Worm (Caenorhabditis elegans) whole organism, L3 larva: ENCODE results near the gene pen-2.
A peak's percentile ranks its signal among the peaks of the same experiment; 100 is the strongest.

Experiments used
- ZK546.5 ChIP-seq: sonication (generic microtip); optimal IDR thresholded peaks from 2 replicates; lab custom pipeline; 2017; ENCODE audit warnings: missing biosample characterization, missing genetic modification characterization
- aly-2 ChIP-seq: fragments of 150-350 bp; optimal IDR thresholded peaks from 2 replicates; lab custom pipeline; 2014; ENCODE audit warnings: missing biosample characterization, missing genetic modification characterization
- ama-1 ChIP-seq: fragments of 150-350 bp; optimal IDR thresholded peaks from 2 replicates; lab custom pipeline; 2018
- ceh-28 ChIP-seq: fragments of 150-350 bp; optimal IDR thresholded peaks from 2 replicates; lab custom pipeline; 2014; ENCODE audit warnings: missing biosample characterization, missing genetic modification reagents, missing genetic modification characterization
- ceh-9 ChIP-seq: sonication (generic microtip); optimal IDR thresholded peaks from 2 replicates; lab custom pipeline; 2018; ENCODE audit warnings: missing biosample characterization, missing genetic modification characterization
- daf-12 ChIP-seq: fragments of 150-350 bp; optimal IDR thresholded peaks from 2 replicates; lab custom pipeline; 2014; ENCODE audit warnings: missing biosample characterization, missing genetic modification reagents, missing genetic modification characterization
- egl-5 ChIP-seq: fragments of 150-350 bp; optimal IDR thresholded peaks from 2 replicates; lab custom pipeline; 2017; ENCODE audit warnings: missing biosample characterization, missing genetic modification reagents, missing genetic modification characterization, inconsistent platforms
- elt-2 ChIP-seq: sonication (generic microtip); optimal IDR thresholded peaks from 2 replicates; lab custom pipeline; 2016; ENCODE audit warnings: missing genetic modification reagents, mild to moderate bottlenecking, missing genetic modification characterization, missing compliant biosample characterization
- elt-3 ChIP-seq, 3 experiments: fragments of 150-350 bp in 1 of 3; sonication (generic microtip) in 2 of 3; optimal IDR thresholded peaks; 2 replicates in 2 of 3; 4 replicates in 1 of 3; lab custom pipeline; 2014 to 2017; ENCODE audit warnings: missing biosample characterization in 3 of 3, missing genetic modification characterization in 3 of 3
- eor-1 ChIP-seq, 2 experiments: fragments of 150-350 bp; optimal IDR thresholded peaks; 2 replicates each; lab custom pipeline; 2014 to 2018; ENCODE audit warnings: missing biosample characterization in 2 of 2, missing genetic modification characterization in 2 of 2
- fkh-10 ChIP-seq: sonication (generic microtip); optimal IDR thresholded peaks from 2 replicates; lab custom pipeline; 2017; ENCODE audit warnings: missing biosample characterization, missing genetic modification reagents, missing genetic modification characterization
- fkh-2 ChIP-seq: fragments of 150-350 bp; optimal IDR thresholded peaks from 2 replicates; lab custom pipeline; 2014; ENCODE audit warnings: missing biosample characterization, missing genetic modification reagents, missing genetic modification characterization
- fos-1 ChIP-seq: fragments of 150-350 bp; optimal IDR thresholded peaks from 2 replicates; lab custom pipeline; 2014; ENCODE audit warnings: missing biosample characterization, missing genetic modification characterization
- hmg-11 ChIP-seq: sonication (generic microtip); optimal IDR thresholded peaks from 2 replicates; lab custom pipeline; 2016; ENCODE audit warnings: missing genetic modification characterization, missing compliant biosample characterization
- jun-1 ChIP-seq: fragments of 150-350 bp; optimal IDR thresholded peaks from 2 replicates; lab custom pipeline; 2014; ENCODE audit warnings: missing biosample characterization, missing genetic modification reagents, missing genetic modification characterization
- lin-39 ChIP-seq: fragments of 150-350 bp; optimal IDR thresholded peaks from 2 replicates; lab custom pipeline; 2018; ENCODE audit warnings: missing biosample characterization, missing genetic modification reagents, missing genetic modification characterization
- mml-1 ChIP-seq: fragments of 150-350 bp; sonication (generic microtip); optimal IDR thresholded peaks from 3 replicates; lab custom pipeline; 2014; ENCODE audit warnings: missing biosample characterization, missing genetic modification characterization
- nfya-1 ChIP-seq: sonication (generic microtip); optimal IDR thresholded peaks from 2 replicates; lab custom pipeline; 2017; ENCODE audit warnings: missing genetic modification characterization, mild to moderate bottlenecking, missing compliant biosample characterization, antibody characterized with exemption, moderate library complexity; ENCODE audit not compliant: insufficient read depth
- nhr-11 ChIP-seq: fragments of 150-350 bp; optimal IDR thresholded peaks from 2 replicates; lab custom pipeline; 2014; ENCODE audit warnings: missing biosample characterization, missing genetic modification characterization
- nhr-12 ChIP-seq: fragments of 150-350 bp; optimal IDR thresholded peaks from 2 replicates; lab custom pipeline; 2014; ENCODE audit warnings: missing biosample characterization, missing genetic modification characterization
- nhr-23 ChIP-seq: fragments of 150-350 bp; optimal IDR thresholded peaks from 2 replicates; lab custom pipeline; 2014; ENCODE audit warnings: missing biosample characterization, missing genetic modification reagents, missing genetic modification characterization
- nhr-28 ChIP-seq: fragments of 150-350 bp; optimal IDR thresholded peaks from 2 replicates; lab custom pipeline; 2014; ENCODE audit warnings: missing biosample characterization, missing genetic modification characterization
- nhr-67 ChIP-seq: fragments of 150-350 bp; optimal IDR thresholded peaks from 2 replicates; lab custom pipeline; 2014; ENCODE audit warnings: missing biosample characterization, missing genetic modification characterization
- nhr-76 ChIP-seq: fragments of 150-350 bp; sonication (generic microtip); optimal IDR thresholded peaks from 5 replicates; lab custom pipeline; 2014; ENCODE audit warnings: missing biosample characterization, missing genetic modification characterization
- nhr-77 ChIP-seq: fragments of 150-350 bp; optimal IDR thresholded peaks from 2 replicates; lab custom pipeline; 2014; ENCODE audit warnings: missing biosample characterization, missing genetic modification characterization
- pha-4 ChIP-seq: fragments of 150-350 bp; optimal IDR thresholded peaks from 2 replicates; lab custom pipeline; 2014; ENCODE audit warnings: missing biosample characterization, missing genetic modification reagents, missing genetic modification characterization
- pqm-1 ChIP-seq: fragments of 150-350 bp; optimal IDR thresholded peaks from 2 replicates; lab custom pipeline; 2017; ENCODE audit warnings: missing biosample characterization, missing genetic modification characterization, inconsistent platforms
- sea-2 ChIP-seq: fragments of 150-350 bp; sonication (generic microtip); optimal IDR thresholded peaks from 4 replicates; lab custom pipeline; 2014; ENCODE audit warnings: missing biosample characterization, missing genetic modification reagents, missing genetic modification characterization
- snpc-4 ChIP-seq: fragments of 150-350 bp; optimal IDR thresholded peaks from 2 replicates; lab custom pipeline; 2014; ENCODE audit warnings: missing biosample characterization, missing genetic modification characterization
- tbx-2 ChIP-seq: sonication (generic microtip); optimal IDR thresholded peaks from 2 replicates; lab custom pipeline; 2016; ENCODE audit warnings: mild to moderate bottlenecking, missing genetic modification characterization, missing compliant biosample characterization
- unc-39 ChIP-seq: sonication (generic microtip); optimal IDR thresholded peaks from 4 replicates; lab custom pipeline; 2017; ENCODE audit warnings: missing biosample characterization, missing genetic modification characterization
- unc-62 ChIP-seq: fragments of 150-350 bp; sonication (generic microtip); optimal IDR thresholded peaks from 4 replicates; lab custom pipeline; 2014; ENCODE audit warnings: missing biosample characterization, missing genetic modification reagents, missing genetic modification characterization
- zag-1 ChIP-seq: fragments of 150-350 bp; optimal IDR thresholded peaks from 2 replicates; lab custom pipeline; 2014; ENCODE audit warnings: missing biosample characterization, missing genetic modification characterization
- ztf-11 ChIP-seq: fragments of 150-350 bp; optimal IDR thresholded peaks from 2 replicates; lab custom pipeline; 2014; ENCODE audit warnings: missing biosample characterization, missing genetic modification characterization
- ztf-4 ChIP-seq: fragments of 150-350 bp; optimal IDR thresholded peaks from 2 replicates; lab custom pipeline; 2014; ENCODE audit warnings: missing biosample characterization, missing genetic modification characterization

The pen-2 gene

DNA sequence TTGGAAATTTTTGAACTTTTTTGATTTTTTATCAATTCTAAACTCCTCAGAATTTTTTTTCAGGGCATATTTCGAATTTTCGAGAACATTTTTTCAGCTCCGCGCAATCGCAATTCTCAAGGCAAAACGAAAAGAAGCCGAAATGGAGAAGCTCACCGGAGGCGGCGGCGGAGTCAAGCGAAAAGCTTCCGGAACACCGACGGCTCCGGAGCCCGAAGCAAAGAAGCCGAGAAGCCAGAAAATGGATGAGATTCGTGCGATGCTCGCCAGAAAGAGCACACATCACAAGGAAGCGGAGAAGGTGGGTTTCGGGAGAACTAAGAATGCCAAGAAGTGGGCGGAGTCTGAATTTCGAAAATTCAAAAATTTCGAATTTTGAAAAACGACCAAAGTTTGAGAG is 19.0 kb upstream of the pen-2 start:
- no peak for TF ChIP-seq ceh-28 (tag; lab: Kevin White, UChicago)
- no peak for TF ChIP-seq elt-2 (tag; lab: Kevin White, UChicago)
- no peak for TF ChIP-seq nhr-23 (tag; lab: Kevin White, UChicago)
- no peak for TF ChIP-seq nhr-77 (tag; lab: Kevin White, UChicago)
- no peak for TF ChIP-seq ceh-9 (tag; lab: Kevin White, UChicago)
- TF ChIP-seq ztf-11 (tag; lab: Kevin White, UChicago) = no peak
- no peak for TF ChIP-seq tbx-2 (tag; lab: Kevin White, UChicago)

DNA sequence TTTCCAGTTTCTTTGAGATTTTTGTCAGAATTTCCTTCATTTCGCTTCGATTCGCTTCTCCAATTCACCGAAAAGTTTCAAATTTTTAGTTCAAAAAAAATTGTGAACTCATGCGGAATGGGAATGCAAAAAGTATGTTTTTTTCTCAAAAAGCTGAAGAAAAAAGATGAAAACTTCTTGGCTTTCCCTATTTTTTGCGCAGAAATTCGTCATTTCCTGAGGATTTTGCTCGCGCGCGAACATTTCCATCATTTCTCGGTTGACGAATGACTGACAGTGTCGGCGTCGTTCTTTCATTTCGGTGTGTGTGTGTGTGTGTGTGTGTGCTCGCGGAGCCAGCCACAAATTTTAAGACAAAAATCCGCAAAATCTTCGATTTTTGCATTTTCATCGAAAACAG is 10.8 kb upstream of the pen-2 start:
- TF ChIP-seq pqm-1 (tag; lab: Kevin White, UChicago) (no peak), eor-1 (tag; optimal IDR thresholded peaks at IDR 0.05; lab: Kevin White, UChicago) (no peak), nhr-67 (tag; lab: Kevin White, UChicago) (no peak), nhr-23 (tag; lab: Kevin White, UChicago) (no peak), lin-39 (tag; lab: Kevin White, UChicago) (peak; percentile 8), nhr-28 (tag; lab: Kevin White, UChicago) (no peak), elt-3 (tag; optimal IDR thresholded peaks at IDR 0.05; lab: Kevin White, UChicago) (no peak), unc-62 (peak; percentile 38), fkh-2 (tag; lab: Kevin White, UChicago) (no peak), mml-1 (tag; lab: Kevin White, UChicago) (no peak)

DNA sequence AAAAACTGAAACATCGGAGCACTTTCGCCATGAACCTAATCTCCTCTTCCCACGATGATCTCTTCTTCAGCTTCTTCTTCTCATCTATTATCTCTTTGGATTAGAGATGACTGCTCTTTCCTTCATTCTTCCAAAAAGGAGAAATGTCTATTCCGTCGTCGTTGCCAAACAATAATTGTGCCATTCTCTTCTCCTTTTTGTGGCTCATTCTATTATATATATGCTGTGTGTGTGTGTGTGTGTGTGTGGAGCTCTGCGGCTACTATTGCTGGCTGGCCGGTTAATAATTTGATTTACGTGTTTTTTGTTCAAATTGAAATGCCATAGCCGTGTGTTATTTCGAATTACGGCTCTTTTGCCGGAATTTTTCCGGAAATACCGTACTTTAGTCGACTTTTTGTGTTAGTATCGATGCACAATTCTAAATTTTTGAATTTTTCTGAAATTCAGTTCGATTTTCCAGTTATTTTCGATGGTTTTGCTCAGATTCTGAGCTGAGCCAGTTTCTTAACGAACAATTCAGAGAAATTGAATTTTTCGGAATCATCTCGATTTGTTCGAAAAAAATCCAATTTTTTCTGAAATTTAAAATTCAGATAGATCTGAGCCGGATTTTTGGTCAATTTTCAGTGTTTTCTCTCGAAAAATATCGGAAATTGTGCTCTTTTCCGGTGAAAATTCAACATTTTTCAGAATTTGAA is 9.9 kb upstream of the pen-2 start, which contains the start of gene T28D6.5:
Gene T28D6.5, plus strand, starts transcription at position 651 of the 701 bp plus-strand sequence.
- TF ChIP-seq ceh-9 (tag; lab: Kevin White, UChicago) (no peak), unc-62 (no peak), sea-2 (no peak), ztf-4 (tag; lab: Kevin White, UChicago) (no peak), eor-1 (tag; optimal IDR thresholded peaks at IDR 0.05; lab: Kevin White, UChicago) (no peak), tbx-2 (tag; lab: Kevin White, UChicago) (no peak), egl-5 (no peak), nhr-77 (tag; lab: Kevin White, UChicago) (no peak), mml-1 (tag; lab: Kevin White, UChicago) (no peak), pha-4 (no peak), ztf-11 (tag; lab: Kevin White, UChicago) (no peak), nhr-12 (tag; lab: Kevin White, UChicago) (no peak), ceh-28 (tag; lab: Kevin White, UChicago) (no peak), aly-2 (no peak)

DNA sequence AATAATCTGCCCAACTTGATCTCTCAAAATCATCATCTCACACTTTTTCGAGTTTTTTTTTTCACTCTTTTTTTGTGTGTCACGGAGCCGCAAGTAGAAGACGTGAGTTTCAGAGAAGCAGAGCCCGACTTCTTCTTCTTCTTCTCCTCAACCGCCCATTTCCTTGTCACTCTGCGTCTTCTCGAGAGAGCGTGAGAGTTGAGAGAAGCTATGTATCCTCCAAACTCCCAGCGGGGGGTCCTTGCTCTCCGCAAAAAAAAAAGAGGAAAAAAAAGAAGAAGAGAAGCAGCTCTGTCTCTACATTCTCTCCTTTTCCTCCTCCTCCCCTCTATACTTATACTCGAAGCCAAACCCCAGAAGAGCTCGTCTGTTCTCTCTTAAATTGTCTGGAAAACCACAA is 8.8 kb upstream of the pen-2 start:
- no peak for TF ChIP-seq ztf-11 (tag; lab: Kevin White, UChicago)
- TF ChIP-seq ama-1 (lab: Kevin White, UChicago) = no peak
- peak; percentile 82 for TF ChIP-seq lin-39 (tag; lab: Kevin White, UChicago)
- TF ChIP-seq ztf-4 (tag; lab: Kevin White, UChicago) = no peak
- no peak for TF ChIP-seq fos-1 (tag; lab: Kevin White, UChicago)
- TF ChIP-seq fkh-2 (tag; lab: Kevin White, UChicago) = no peak
- no peak for TF ChIP-seq ZK546.5 (tag; lab: Kevin White, UChicago)
- no peak for TF ChIP-seq zag-1
- TF ChIP-seq jun-1 (tag; lab: Kevin White, UChicago) = no peak
- TF ChIP-seq unc-39 (tag; lab: Kevin White, UChicago) = no peak
- no peak for TF ChIP-seq nhr-77 (tag; lab: Kevin White, UChicago)
- no peak for TF ChIP-seq nhr-76
- no peak for TF ChIP-seq nhr-28 (tag; lab: Kevin White, UChicago)
- TF ChIP-seq egl-5 = no peak
- no peak for TF ChIP-seq nhr-11 (tag; lab: Kevin White, UChicago)
- peak; percentile 54 for TF ChIP-seq snpc-4
- no peak for TF ChIP-seq mml-1 (tag; lab: Kevin White, UChicago)
- TF ChIP-seq tbx-2 (tag; lab: Kevin White, UChicago) = no peak
- TF ChIP-seq eor-1 (tag; optimal IDR thresholded peaks at IDR 0.05; lab: Kevin White, UChicago) = no peak
- peak; percentile 69 for TF ChIP-seq nfya-1 (tag; lab: Kevin White, UChicago)
- TF ChIP-seq hmg-11 (tag; lab: Kevin White, UChicago) = peak; percentile 69
- TF ChIP-seq fkh-10 (GFP tag; lab: Kevin White, UChicago) = peak; percentile 68
- no peak for TF ChIP-seq daf-12 (tag; lab: Kevin White, UChicago)
